Worm (Caenorhabditis elegans): ENCODE measurements around the gene prdx-2.

The prdx-2 gene

DNA sequence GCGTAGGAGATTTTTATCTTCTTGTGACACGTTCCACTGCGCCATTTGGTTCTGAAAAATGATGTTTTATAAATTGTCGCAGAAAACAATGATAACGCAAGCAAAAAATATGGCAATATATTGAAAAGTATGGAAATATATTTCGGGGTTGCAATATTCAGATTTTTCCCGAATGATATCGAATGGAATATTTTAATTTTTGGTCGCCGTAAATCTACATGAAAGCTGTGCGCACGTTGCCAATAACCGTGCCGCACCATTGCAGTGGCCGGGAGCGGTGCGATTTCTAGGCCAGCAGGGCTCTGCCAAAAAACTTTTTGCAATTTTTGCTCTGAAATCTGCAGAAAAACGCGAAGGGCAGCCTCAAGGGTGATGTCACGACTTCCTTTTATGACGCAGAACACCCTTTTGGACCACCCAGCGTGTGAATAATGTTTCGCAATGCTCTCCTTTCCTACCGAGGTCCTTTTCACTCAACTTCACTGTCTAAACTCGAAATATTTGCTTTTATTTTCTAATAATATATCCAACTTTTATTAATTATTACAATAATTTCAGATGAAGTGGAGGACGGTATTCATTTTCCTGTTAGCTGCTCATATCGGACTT, 19.8 kb upstream of the prdx-2 start, which contains the start of the genes F09E5.11 and bmy-1:
Gene F09E5.11 (minus strand): TSS at position 51 of the 609 bp plus-strand sequence.
Gene bmy-1 (plus strand): TSS at position 559 of the 609 bp plus-strand sequence.
- TF ChIP-seq pqm-1 (tag; optimal IDR thresholded peaks at IDR 0.05) (no peak), snpc-1.2 (GFP tag; IDR thresholded peaks at IDR 0.05) (0 out of 2 replicates have a peak, but pooled peaks have one; percentile 59), snpc-4 (tag; optimal IDR thresholded peaks at IDR 0.05) (no peak), zag-1 (tag; optimal IDR thresholded peaks at IDR 0.05) (no peak), lin-1 (GFP tag; IDR thresholded peaks at IDR 0.05) (no peak), unc-39 (tag; optimal IDR thresholded peaks at IDR 0.05) (no peak), nhr-41 (GFP tag; IDR thresholded peaks at IDR 0.05) (no peak), daf-12 (tag; optimal IDR thresholded peaks at IDR 0.05) (no peak), F26F4.8 (GFP tag; conservative IDR thresholded peaks at IDR 0.05) (no peak), egl-43 (GFP tag; IDR thresholded peaks at IDR 0.05) (no peak), lin-39 (tag; optimal IDR thresholded peaks at IDR 0.05) (no peak), aha-1 (tag) (peak; percentile 98), fkh-10 (GFP tag; optimal IDR thresholded peaks at IDR 0.05) (peak; percentile 61), F37D6.2 (tag; optimal IDR thresholded peaks at IDR 0.05) (peak; percentile 58), ctbp-1 (GFP tag; IDR thresholded peaks at IDR 0.05) (0 out of 2 replicates have a peak, but pooled peaks have one; percentile 54), spr-3 (GFP tag; optimal IDR thresholded peaks at IDR 0.05) (no peak), D1046.2 (GFP tag; IDR thresholded peaks at IDR 0.05) (no peak), arid-1 (GFP tag; conservative IDR thresholded peaks at IDR 0.05) (peak; percentile 61; the same call in 1 of the 2 replicates), dmd-8 (GFP tag; IDR thresholded peaks at IDR 0.05) (no peak), Y105C5A.15 (GFP tag; IDR thresholded peaks at IDR 0.05) (no peak), nhr-11 (tag; optimal IDR thresholded peaks at IDR 0.05) (peak; percentile 47), nhr-48 (tag; optimal IDR thresholded peaks at IDR 0.05) (peak; percentile 7), madf-5 (GFP tag; IDR thresholded peaks at IDR 0.05) (no peak), lin-13 (GFP tag; optimal IDR thresholded peaks at IDR 0.05) (peak; percentile 79), ZK546.5 (tag; optimal IDR thresholded peaks at IDR 0.05) (no peak), nhr-10 (tag; optimal IDR thresholded peaks at IDR 0.05) (no peak), daf-16 (GFP tag; optimal IDR thresholded peaks at IDR 0.05) (no peak), daf-16 (tag; optimal IDR thresholded peaks at IDR 0.05) (no peak), ztf-11 (tag; optimal IDR thresholded peaks at IDR 0.05) (no peak), dmd-9 (GFP tag; IDR thresholded peaks at IDR 0.05) (peak; percentile 83), skn-1 (tag; optimal IDR thresholded peaks at IDR 0.05) (no peak), Y5F2A.4 (GFP tag; optimal IDR thresholded peaks at IDR 0.05) (no peak), T20F7.1 (GFP tag; optimal IDR thresholded peaks at IDR 0.05) (peak; percentile 44), daf-19 (GFP tag; conservative IDR thresholded peaks at IDR 0.05) (no peak), nhr-77 (tag; optimal IDR thresholded peaks at IDR 0.05) (peak; percentile 70), nhr-102 (tag; optimal IDR thresholded peaks at IDR 0.05) (peak; percentile 60), ztf-7 (tag; optimal IDR thresholded peaks at IDR 0.05) (no peak), mxl-2 (GFP tag; conservative IDR thresholded peaks at IDR 0.05) (no peak), nhr-28 (tag; optimal IDR thresholded peaks at IDR 0.05) (peak; percentile 53), ZK337.2 (GFP tag; IDR thresholded peaks at IDR 0.05) (peak; percentile 93), ceh-44 (GFP tag; IDR thresholded peaks at IDR 0.05) (peak; percentile 84), F49E8.2 (tag; optimal IDR thresholded peaks at IDR 0.05; ENCODE audit: borderline replicate concordance) (no peak), ceh-82 (tag; optimal IDR thresholded peaks at IDR 0.05) (no peak), mdl-1 (tag; optimal IDR thresholded peaks at IDR 0.05) (peak in 1 of 2 experiments; percentile 36), dmd-6 (GFP tag; IDR thresholded peaks at IDR 0.05) (peak; percentile 77), ceh-32 (tag; optimal IDR thresholded peaks at IDR 0.05; ENCODE audit: poor library complexity) (no peak), ama-1 (optimal IDR thresholded peaks at IDR 0.05) (peak; percentile 19), zfp-2 (tag; optimal IDR thresholded peaks at IDR 0.05) (no peak), fos-1 (tag; optimal IDR thresholded peaks at IDR 0.05) (no peak), tag-97 (GFP tag; IDR thresholded peaks at IDR 0.05) (no peak), hlh-11 (tag; optimal IDR thresholded peaks at IDR 0.05) (peak; percentile 80), pha-4 (GFP tag; IDR thresholded peaks at IDR 0.05) (peak; percentile 67), pha-4 (tag; optimal IDR thresholded peaks at IDR 0.05) (no peak)

Data from whole organism, L4 larva.